Fruit fly (Drosophila melanogaster): ENCODE measurements around the gene CG5160.

Gene CG5160

dm6 chr2L:7363079-7363478, 35.5 kb downstream of the CG5160 start, which contains the start of gene Wnt10:
TSS of gene Wnt10 (plus strand) at chr2L:7363379.
- TF ChIP-seq CG17801 (GFP tag; optimal IDR thresholded peaks at IDR 0.05; ENCODE audit: partially characterized antibody), result no peak

dm6 chr2L:7358788-7359187, 39.8 kb downstream of the CG5160 start:
- no peak for TF ChIP-seq CG17801 (GFP tag; optimal IDR thresholded peaks at IDR 0.05; ENCODE audit: partially characterized antibody)

- no peak for TF ChIP-seq CG17801 (GFP tag; optimal IDR thresholded peaks at IDR 0.05; ENCODE audit: partially characterized antibody)
Observed at dm6 chr2L:7358008-7358582, 40.5 kb downstream of the CG5160 start.

dm6 chr2L:7352775-7353187, 45.8 kb downstream of the CG5160 start:
- no peak for TF ChIP-seq CG17801 (GFP tag; optimal IDR thresholded peaks at IDR 0.05; ENCODE audit: partially characterized antibody)

Data from ovary, adult (tissue).